Worm (Caenorhabditis elegans) whole organism, L2 larva: ENCODE data around the gene nhr-50.

Experiments used
- ceh-16 ChIP-seq: fragments of 150-350 bp; optimal IDR thresholded peaks from 2 replicates; lab custom pipeline; 2014; ENCODE audit warnings: missing biosample characterization, missing genetic modification characterization
- dmd-4 ChIP-seq: sonication (generic microtip); optimal IDR thresholded peaks from 2 replicates; lab custom pipeline; 2017; ENCODE audit warnings: missing biosample characterization, missing genetic modification characterization
- fos-1 ChIP-seq: fragments of 150-350 bp; optimal IDR thresholded peaks from 2 replicates; lab custom pipeline; 2014; ENCODE audit warnings: missing biosample characterization, missing genetic modification characterization
- lin-13 ChIP-seq: fragments of 150-350 bp; optimal IDR thresholded peaks from 2 replicates; lab custom pipeline; 2014; ENCODE audit warnings: missing biosample characterization, missing genetic modification reagents, missing genetic modification characterization
- lsy-2 ChIP-seq, 2 experiments: fragments of 150-350 bp in 1 of 2; sonication (generic microtip) in 1 of 2; optimal IDR thresholded peaks; 2 replicates each; lab custom pipeline; 2014 to 2017; ENCODE audit warnings: missing biosample characterization in 2 of 2, missing genetic modification characterization in 2 of 2
- nhr-77 ChIP-seq: fragments of 150-350 bp; optimal IDR thresholded peaks from 2 replicates; lab custom pipeline; 2014; ENCODE audit warnings: missing biosample characterization, missing genetic modification characterization
- unc-39 ChIP-seq: fragments of 150-350 bp; optimal IDR thresholded peaks from 2 replicates; lab custom pipeline; 2014; ENCODE audit warnings: missing biosample characterization, missing genetic modification characterization
- unc-55 ChIP-seq: fragments of 150-350 bp; sonication (generic microtip); optimal IDR thresholded peaks from 3 replicates; lab custom pipeline; 2014; ENCODE audit warnings: missing biosample characterization, missing genetic modification reagents, missing genetic modification characterization
- ztf-4 ChIP-seq: fragments of 150-350 bp; optimal IDR thresholded peaks from 2 replicates; lab custom pipeline; 2014; ENCODE audit warnings: missing biosample characterization, missing genetic modification characterization

- TF ChIP-seq lin-13 (GFP tag; lab: Kevin White, UChicago) = no peak
- no peak for TF ChIP-seq ceh-16
- TF ChIP-seq ztf-4 (tag; lab: Kevin White, UChicago) = no peak
- TF ChIP-seq dmd-4 (tag; lab: Kevin White, UChicago) = no peak
- no peak for TF ChIP-seq lsy-2 (tag; optimal IDR thresholded peaks at IDR 0.05; lab: Kevin White, UChicago)
- no peak for TF ChIP-seq fos-1 (tag; lab: Kevin White, UChicago)
- TF ChIP-seq unc-55 (GFP tag; lab: Kevin White, UChicago) = no peak
- no peak for TF ChIP-seq unc-39 (tag; lab: Kevin White, UChicago)
- TF ChIP-seq nhr-77 (tag; lab: Kevin White, UChicago) = no peak
Observed at ce11 chrV:16024917-16025316, 24.5 kb upstream of the nhr-50 start.
